Fruit fly (Drosophila melanogaster): ENCODE measurements around the gene CG13455.

CG13455 gene

dm6 chr3L:15533402-15534129 lies 37.2 kb downstream of the CG13455 start:
- TF ChIP-seq CG4496 (GFP tag; IDR thresholded peaks at IDR 0.05): peak; percentile 60; the same call in 1 of the 3 replicates
- TF ChIP-seq CG17806 (tag; optimal IDR thresholded peaks at IDR 0.05): peak; percentile 68
- TF ChIP-seq gl (tag; optimal IDR thresholded peaks at IDR 0.05): peak; percentile 56
- TF ChIP-seq rn (GFP tag; IDR thresholded peaks at IDR 0.05): no peak
- TF ChIP-seq CG10348 (GFP tag; IDR thresholded peaks at IDR 0.05): no peak
- TF ChIP-seq Snoo (tag; optimal IDR thresholded peaks at IDR 0.05): peak; percentile 62
- TF ChIP-seq Ets98B (GFP tag; IDR thresholded peaks at IDR 0.05): peak; percentile 41
- TF ChIP-seq CG9948 (tag; optimal IDR thresholded peaks at IDR 0.05): peak; percentile 79
- peak; percentile 67 for TF ChIP-seq CG15710 (tag; optimal IDR thresholded peaks at IDR 0.05)
- TF ChIP-seq CG8301 (tag; optimal IDR thresholded peaks at IDR 0.05): peak; percentile 70
- TF ChIP-seq CG32121 (GFP tag; IDR thresholded peaks at IDR 0.05): peak; percentile 23; the same call in 1 of the 2 replicates
- TF ChIP-seq CG34367 (tag; optimal IDR thresholded peaks at IDR 0.05): peak; percentile 61
- peak; percentile 83 for TF ChIP-seq Pif1B (GFP tag; optimal IDR thresholded peaks at IDR 0.05)
- peak; percentile 82 for TF ChIP-seq CG14655 (GFP tag; optimal IDR thresholded peaks at IDR 0.05)
- TF ChIP-seq Pif1A (GFP tag; optimal IDR thresholded peaks at IDR 0.05): peak; percentile 73
- peak; percentile 69 for TF ChIP-seq CG8159 (tag; optimal IDR thresholded peaks at IDR 0.05)
- peak; percentile 79; the same call in 2 of the 3 replicates for TF ChIP-seq fd96Ca (GFP tag; IDR thresholded peaks at IDR 0.05)
- TF ChIP-seq EcR (GFP tag; optimal IDR thresholded peaks at IDR 0.05): peak; percentile 52
- TF ChIP-seq D1 (tag; optimal IDR thresholded peaks at IDR 0.05): peak; percentile 48
- peak; percentile 15; the same call in 1 of the 2 replicates for TF ChIP-seq CG12605 (GFP tag; IDR thresholded peaks at IDR 0.05)
- TF ChIP-seq CG13204 (GFP tag; optimal IDR thresholded peaks at IDR 0.05): peak; percentile 33

- peak; percentile 73 for TF ChIP-seq CG15710 (tag; optimal IDR thresholded peaks at IDR 0.05)
- TF ChIP-seq CG10348 (GFP tag; IDR thresholded peaks at IDR 0.05): no peak
- TF ChIP-seq CG14655 (GFP tag; optimal IDR thresholded peaks at IDR 0.05): peak; percentile 83
- peak; percentile 59 for TF ChIP-seq CG17806 (tag; optimal IDR thresholded peaks at IDR 0.05)
- peak; percentile 81 for TF ChIP-seq Snoo (tag; optimal IDR thresholded peaks at IDR 0.05)
- TF ChIP-seq fd96Ca (GFP tag; IDR thresholded peaks at IDR 0.05): peak; percentile 18; the same call in 2 of the 3 replicates
- TF ChIP-seq rn (GFP tag; IDR thresholded peaks at IDR 0.05): no peak
- TF ChIP-seq CG9948 (tag; optimal IDR thresholded peaks at IDR 0.05): peak; percentile 72
- TF ChIP-seq CG4496 (GFP tag; IDR thresholded peaks at IDR 0.05): peak; percentile 48; the same call in 2 of the 3 replicates
- TF ChIP-seq Ets98B (GFP tag; IDR thresholded peaks at IDR 0.05): no peak
- no peak for TF ChIP-seq D1 (tag; optimal IDR thresholded peaks at IDR 0.05)
- TF ChIP-seq CG34367 (tag; optimal IDR thresholded peaks at IDR 0.05): peak; percentile 50
- TF ChIP-seq CG32121 (GFP tag; IDR thresholded peaks at IDR 0.05): 0 out of 2 replicates have a peak, but pooled peaks have one; percentile 10
- peak; percentile 69 for TF ChIP-seq CG8159 (tag; optimal IDR thresholded peaks at IDR 0.05)
- TF ChIP-seq Pif1A (GFP tag; optimal IDR thresholded peaks at IDR 0.05): peak; percentile 69
- no peak for TF ChIP-seq EcR (GFP tag; optimal IDR thresholded peaks at IDR 0.05)
- TF ChIP-seq CG12605 (GFP tag; IDR thresholded peaks at IDR 0.05): 0 out of 2 replicates have a peak, but pooled peaks have one; percentile 9
- peak; percentile 42 for TF ChIP-seq Pif1B (GFP tag; optimal IDR thresholded peaks at IDR 0.05)
- TF ChIP-seq CG8301 (tag; optimal IDR thresholded peaks at IDR 0.05): peak; percentile 72
These were observed 38.2 kb downstream of the CG13455 start for dm6 chr3L:15534274-15535227.

dm6 chr3L:15535228-15535598 lies 38.8 kb downstream of the CG13455 start, which contains the start of gene CrebA:
TSS of gene CrebA (plus strand) at chr3L:15535395.
- TF ChIP-seq gl (tag; optimal IDR thresholded peaks at IDR 0.05) (no peak), Pif1B (GFP tag; optimal IDR thresholded peaks at IDR 0.05) (no peak), CG10348 (GFP tag; IDR thresholded peaks at IDR 0.05) (no peak), CG17806 (tag; optimal IDR thresholded peaks at IDR 0.05) (no peak), CG12605 (GFP tag; IDR thresholded peaks at IDR 0.05) (peak; percentile 88), CG14655 (GFP tag; optimal IDR thresholded peaks at IDR 0.05) (no peak), CG34367 (tag; optimal IDR thresholded peaks at IDR 0.05) (no peak), Pif1A (GFP tag; optimal IDR thresholded peaks at IDR 0.05) (no peak), fd96Ca (GFP tag; IDR thresholded peaks at IDR 0.05) (no peak), CG13204 (GFP tag; optimal IDR thresholded peaks at IDR 0.05) (no peak), CG15710 (tag; optimal IDR thresholded peaks at IDR 0.05) (no peak), rn (GFP tag; IDR thresholded peaks at IDR 0.05) (no peak), Snoo (tag; optimal IDR thresholded peaks at IDR 0.05) (no peak), CG9948 (tag; optimal IDR thresholded peaks at IDR 0.05) (no peak), CG8301 (tag; optimal IDR thresholded peaks at IDR 0.05) (no peak), D1 (tag; optimal IDR thresholded peaks at IDR 0.05) (no peak), Ets98B (GFP tag; IDR thresholded peaks at IDR 0.05) (peak; percentile 41; the same call in 1 of the 2 replicates), CG4496 (GFP tag; IDR thresholded peaks at IDR 0.05) (peak; percentile 56), CG32121 (GFP tag; IDR thresholded peaks at IDR 0.05) (peak; percentile 11; the same call in 1 of the 2 replicates), EcR (GFP tag; optimal IDR thresholded peaks at IDR 0.05) (no peak), CG8159 (tag; optimal IDR thresholded peaks at IDR 0.05) (no peak)

- TF ChIP-seq CG8159 (tag; optimal IDR thresholded peaks at IDR 0.05) (peak; percentile 13), EcR (GFP tag; optimal IDR thresholded peaks at IDR 0.05) (peak; percentile 12), CG12605 (GFP tag; IDR thresholded peaks at IDR 0.05) (peak; percentile 76), Snoo (tag; optimal IDR thresholded peaks at IDR 0.05) (no peak)
These were observed 39.4 kb downstream of the CG13455 start for dm6 chr3L:15535800-15536225.
